Worm (Caenorhabditis elegans) whole organism, midembryonic: ENCODE measurements around the gene faah-6.

ENCODE experiments used
- T22C8.4 ChIP-seq: fragments of 200-800 bp; sonication (Bioruptor generic); IDR thresholded peaks from 2 replicates; pipeline ENCODE4 v1.3.6; 2022; ENCODE audit warnings: missing genetic modification characterization, missing compliant biosample characterization
- flt-1 ChIP-seq: fragments of 200-800 bp; sonication (Bioruptor generic); IDR thresholded peaks from 2 replicates; pipeline ENCODE4 v1.3.6; 2022; ENCODE audit warnings: missing genetic modification characterization, missing compliant biosample characterization
- med-1 ChIP-seq: sonication (generic microtip); optimal IDR thresholded peaks from 2 replicates; lab custom pipeline; 2017; ENCODE audit warnings: missing genetic modification characterization, mild to moderate bottlenecking, missing compliant biosample characterization, antibody characterized with exemption, missing genetic modification reagents; ENCODE audit not compliant: insufficient read depth
- ref-1 ChIP-seq: fragments of 200-800 bp; sonication (Bioruptor generic); conservative IDR thresholded peaks from 2 replicates; pipeline ENCODE4 v1.3.6; 2022; ENCODE audit warnings: missing genetic modification reagents, missing genetic modification characterization, missing compliant biosample characterization
- ztf-23 ChIP-seq: fragments of 200-800 bp; sonication (Bioruptor generic); IDR thresholded peaks from 2 replicates; pipeline ENCODE4 v1.3.6; 2022; ENCODE audit warnings: missing genetic modification reagents, missing genetic modification characterization, missing compliant biosample characterization
- ztf-29 ChIP-seq: fragments of 200-800 bp; sonication (Bioruptor generic); IDR thresholded peaks from 2 replicates; pipeline ENCODE4 v1.3.6; 2022; ENCODE audit warnings: missing genetic modification reagents, missing genetic modification characterization, missing compliant biosample characterization

ce11 chrIII:11656389-11656788, 6.1 kb downstream of the faah-6 start:
- TF ChIP-seq ztf-29 (GFP tag; lab: Robert Waterston, UW) (no peak), T22C8.4 (GFP tag; lab: Robert Waterston, UW) (no peak), med-1 (GFP tag; lab: Kevin White, UChicago) (no peak), ztf-23 (GFP tag; lab: Robert Waterston, UW) (no peak), flt-1 (GFP tag; lab: Robert Waterston, UW) (no peak), ref-1 (GFP tag; lab: Robert Waterston, UW) (no peak)
